Worm (Caenorhabditis elegans) whole organism, L4 larva: ENCODE measurements around the gene csn-5.
A peak's percentile ranks its signal among the peaks of the same experiment; 100 is the strongest.

Experiments
- D1046.2 ChIP-seq: fragments of 200-800 bp; sonication (Bioruptor generic); IDR thresholded peaks from 2 replicates; pipeline ENCODE4 v1.3.6; 2022; ENCODE audit warnings: missing genetic modification characterization, missing compliant biosample characterization
- F37D6.2 ChIP-seq: sonication (generic microtip); optimal IDR thresholded peaks from 2 replicates; lab custom pipeline; 2016; ENCODE audit warnings: mild to moderate bottlenecking, missing genetic modification characterization, missing compliant biosample characterization
- F44E2.7 ChIP-seq: fragments of 200-800 bp; sonication (Bioruptor generic); IDR thresholded peaks from 2 replicates; pipeline ENCODE4 v2.1.2; 2022; ENCODE audit warnings: missing genetic modification characterization, missing compliant biosample characterization
- R02D3.7 ChIP-seq: fragments of 150-350 bp; sonication (generic microtip); optimal IDR thresholded peaks from 3 replicates; lab custom pipeline; 2014; ENCODE audit warnings: missing biosample characterization, missing genetic modification characterization
- T20F7.1 ChIP-seq: fragments of 200-800 bp; sonication (Bioruptor generic); optimal IDR thresholded peaks from 2 replicates; lab custom pipeline; 2018; ENCODE audit warnings: mild to moderate bottlenecking, missing genetic modification characterization, missing compliant biosample characterization
- Y48G9A.11 ChIP-seq: fragments of 200-800 bp; sonication (Bioruptor generic); IDR thresholded peaks from 2 replicates; pipeline ENCODE4 v1.3.6; 2022; ENCODE audit warnings: missing genetic modification reagents, missing genetic modification characterization, missing compliant biosample characterization
- ceh-32 ChIP-seq: sonication (generic microtip); optimal IDR thresholded peaks from 2 replicates; lab custom pipeline; 2016; ENCODE audit warnings: mild to moderate bottlenecking, missing genetic modification characterization, missing compliant biosample characterization; ENCODE audit not compliant: poor library complexity
- ceh-44 ChIP-seq: fragments of 200-800 bp; sonication (Bioruptor generic); IDR thresholded peaks from 2 replicates; pipeline ENCODE4 v1.3.6; 2022; ENCODE audit warnings: missing genetic modification reagents, missing genetic modification characterization, missing compliant biosample characterization
- ceh-62 ChIP-seq: sonication (generic microtip); optimal IDR thresholded peaks from 2 replicates; lab custom pipeline; 2017; ENCODE audit warnings: missing biosample characterization, missing genetic modification characterization
- ceh-82 ChIP-seq: sonication (generic microtip); optimal IDR thresholded peaks from 2 replicates; lab custom pipeline; 2017; ENCODE audit warnings: missing biosample characterization, missing genetic modification characterization
- cey-2 ChIP-seq: sonication (generic microtip); optimal IDR thresholded peaks from 3 replicates; lab custom pipeline; 2017; ENCODE audit warnings: missing genetic modification characterization, mild to moderate bottlenecking, missing compliant biosample characterization, antibody characterized with exemption, borderline replicate concordance; ENCODE audit not compliant: insufficient read depth
- daf-12 ChIP-seq: fragments of 150-350 bp; optimal IDR thresholded peaks from 2 replicates; lab custom pipeline; 2014; ENCODE audit warnings: missing biosample characterization, missing genetic modification reagents, missing genetic modification characterization
- daf-16 ChIP-seq, 3 experiments: sonication (generic microtip); optimal IDR thresholded peaks; 2 replicates each; lab custom pipeline; 2016 to 2017; ENCODE audit warnings: missing genetic modification characterization in 3 of 3, missing genetic modification reagents in 3 of 3, mild to moderate bottlenecking in 2 of 3, missing compliant biosample characterization in 2 of 3, missing biosample characterization in 1 of 3, moderate library complexity in 1 of 3
- dmd-8 ChIP-seq: fragments of 200-800 bp; sonication (Bioruptor generic); IDR thresholded peaks from 2 replicates; pipeline ENCODE4 v1.3.6; 2022; ENCODE audit warnings: missing genetic modification characterization, missing compliant biosample characterization
- duxl-1 ChIP-seq: sonication (generic microtip); optimal IDR thresholded peaks from 2 replicates; lab custom pipeline; 2016; ENCODE audit warnings: mild to moderate bottlenecking, missing genetic modification characterization, moderate library complexity, missing compliant biosample characterization; ENCODE audit not compliant: poor library complexity
- dve-1 ChIP-seq: sonication (generic microtip); optimal IDR thresholded peaks from 2 replicates; lab custom pipeline; 2017; ENCODE audit warnings: antibody characterized with exemption, mild to moderate bottlenecking, missing genetic modification characterization, missing compliant biosample characterization; ENCODE audit not compliant: insufficient read depth
- egl-43 ChIP-seq: fragments of 200-800 bp; sonication (Bioruptor generic); IDR thresholded peaks from 2 replicates; pipeline ENCODE4 v1.3.6; 2022; ENCODE audit warnings: missing genetic modification reagents, missing genetic modification characterization, missing compliant biosample characterization
- fkh-10 ChIP-seq: fragments of 150-350 bp; optimal IDR thresholded peaks from 2 replicates; lab custom pipeline; 2014; ENCODE audit warnings: missing biosample characterization, missing genetic modification reagents, missing genetic modification characterization
- gei-8 ChIP-seq: fragments of 200-800 bp; sonication (Bioruptor generic); optimal IDR thresholded peaks from 2 replicates; lab custom pipeline; 2018; ENCODE audit warnings: mild to moderate bottlenecking, missing genetic modification characterization, missing compliant biosample characterization
- hif-1 ChIP-seq, 2 experiments: sonication (generic microtip); optimal IDR thresholded peaks; 2 replicates each; lab custom pipeline; 2016 to 2017; ENCODE audit warnings: missing compliant biosample characterization in 2 of 2, missing genetic modification characterization in 2 of 2, missing genetic modification reagents in 2 of 2, missing genotype in 2 of 2, mild to moderate bottlenecking in 1 of 2
- hlh-11 ChIP-seq: fragments of 200-800 bp; sonication (Bioruptor generic); optimal IDR thresholded peaks from 2 replicates; lab custom pipeline; 2018; ENCODE audit warnings: mild to moderate bottlenecking, missing genetic modification characterization, missing compliant biosample characterization
- hlh-30 ChIP-seq: sonication (generic microtip); optimal IDR thresholded peaks from 2 replicates; lab custom pipeline; 2017; ENCODE audit warnings: antibody characterized with exemption, mild to moderate bottlenecking, missing genetic modification characterization, missing compliant biosample characterization; ENCODE audit not compliant: insufficient read depth
- hmg-1.1 ChIP-seq: fragments of 200-800 bp; sonication (Bioruptor generic); IDR thresholded peaks from 2 replicates; pipeline ENCODE4 v1.3.6; 2022; ENCODE audit warnings: missing genetic modification reagents, missing genetic modification characterization, missing compliant biosample characterization
- jun-1 ChIP-seq: fragments of 150-350 bp; optimal IDR thresholded peaks from 2 replicates; lab custom pipeline; 2014; ENCODE audit warnings: missing biosample characterization, missing genetic modification reagents, missing genetic modification characterization
- lin-13 ChIP-seq: fragments of 150-350 bp; optimal IDR thresholded peaks from 2 replicates; lab custom pipeline; 2014; ENCODE audit warnings: missing biosample characterization, missing genetic modification reagents, missing genetic modification characterization
- lin-29 ChIP-seq: fragments of 200-800 bp; sonication (Bioruptor generic); IDR thresholded peaks from 2 replicates; pipeline ENCODE4 v1.3.6; 2022; ENCODE audit warnings: missing genetic modification reagents, missing genetic modification characterization, missing compliant biosample characterization
- lin-38 ChIP-seq: fragments of 200-800 bp; sonication (Bioruptor generic); IDR thresholded peaks from 2 replicates; pipeline ENCODE4 v1.3.6; 2022; ENCODE audit warnings: missing genetic modification reagents, missing genetic modification characterization, missing compliant biosample characterization
- lin-39 ChIP-seq: fragments of 150-350 bp; optimal IDR thresholded peaks from 2 replicates; lab custom pipeline; 2014; ENCODE audit warnings: missing biosample characterization, missing genetic modification reagents, missing genetic modification characterization
- madf-5 ChIP-seq, 2 experiments: fragments of 200-800 bp; sonication (Bioruptor generic); IDR thresholded peaks; 2 replicates each; pipeline ENCODE4 v1.3.6; 2022; ENCODE audit warnings: missing compliant biosample characterization in 2 of 2, missing genetic modification characterization in 2 of 2
- mdl-1 ChIP-seq, 2 experiments: fragments of 150-350 bp in 1 of 2; sonication (generic microtip) in 1 of 2; optimal IDR thresholded peaks; 2 replicates each; lab custom pipeline; 2014 to 2017; ENCODE audit warnings: missing biosample characterization in 2 of 2, missing genetic modification characterization in 2 of 2
- mdt-29 ChIP-seq: fragments of 200-800 bp; sonication (Bioruptor generic); IDR thresholded peaks from 2 replicates; pipeline ENCODE4 v1.3.6; 2022; ENCODE audit warnings: missing genetic modification reagents, missing genetic modification characterization, missing compliant biosample characterization
- mep-1 ChIP-seq: fragments of 150-350 bp; sonication (generic microtip); optimal IDR thresholded peaks from 3 replicates; lab custom pipeline; 2014; ENCODE audit warnings: missing biosample characterization, missing genetic modification characterization
- mes-2 ChIP-seq: sonication (generic microtip); optimal IDR thresholded peaks from 2 replicates; lab custom pipeline; 2016; ENCODE audit warnings: missing genotype, mild to moderate bottlenecking, missing genetic modification characterization, missing compliant biosample characterization; ENCODE audit not compliant: poor library complexity, severe bottlenecking
- mxl-3 ChIP-seq: fragments of 200-800 bp; sonication (Bioruptor generic); optimal IDR thresholded peaks from 2 replicates; lab custom pipeline; 2018; ENCODE audit warnings: mild to moderate bottlenecking, missing genetic modification characterization, missing compliant biosample characterization
- nhr-10 ChIP-seq: fragments of 150-350 bp; optimal IDR thresholded peaks from 2 replicates; lab custom pipeline; 2014; ENCODE audit warnings: missing biosample characterization, missing genetic modification characterization
- nhr-11 ChIP-seq: fragments of 150-350 bp; optimal IDR thresholded peaks from 2 replicates; lab custom pipeline; 2014; ENCODE audit warnings: missing biosample characterization, missing genetic modification characterization
- nhr-237 ChIP-seq: sonication (generic microtip); optimal IDR thresholded peaks from 2 replicates; lab custom pipeline; 2017; ENCODE audit warnings: missing biosample characterization, missing genetic modification characterization
- nhr-28 ChIP-seq: fragments of 150-350 bp; optimal IDR thresholded peaks from 2 replicates; lab custom pipeline; 2014; ENCODE audit warnings: missing biosample characterization, missing genetic modification characterization
- nhr-42 ChIP-seq: fragments of 200-800 bp; sonication (Bioruptor generic); IDR thresholded peaks from 2 replicates; pipeline ENCODE4 v1.3.6; 2022; ENCODE audit warnings: missing genetic modification characterization, missing compliant biosample characterization
- nhr-6 ChIP-seq: fragments of 150-350 bp; optimal IDR thresholded peaks from 2 replicates; lab custom pipeline; 2014; ENCODE audit warnings: missing biosample characterization, missing genetic modification characterization
- rbr-2 ChIP-seq: sonication (generic microtip); optimal IDR thresholded peaks from 2 replicates; lab custom pipeline; 2016; ENCODE audit warnings: missing genotype, missing genetic modification characterization, missing compliant biosample characterization
- set-16 ChIP-seq: fragments of 200-800 bp; sonication (Bioruptor generic); IDR thresholded peaks from 2 replicates; pipeline ENCODE4 v1.3.6; 2022; ENCODE audit warnings: missing genetic modification reagents, missing genetic modification characterization, missing compliant biosample characterization
- spr-1 ChIP-seq: sonication (generic microtip); optimal IDR thresholded peaks from 2 replicates; lab custom pipeline; 2016; ENCODE audit warnings: mild to moderate bottlenecking, missing genetic modification characterization, missing compliant biosample characterization
- spr-3 ChIP-seq: fragments of 200-800 bp; sonication (Bioruptor generic); optimal IDR thresholded peaks from 2 replicates; lab custom pipeline; 2018; ENCODE audit warnings: mild to moderate bottlenecking, missing genetic modification characterization, missing compliant biosample characterization
- tra-1 ChIP-seq: fragments of 200-800 bp; sonication (Bioruptor generic); IDR thresholded peaks from 2 replicates; pipeline ENCODE4 v1.3.6; 2022; ENCODE audit warnings: missing genetic modification reagents, missing genetic modification characterization, missing compliant biosample characterization
- vab-7 ChIP-seq: fragments of 200-800 bp; sonication (Bioruptor generic); IDR thresholded peaks from 2 replicates; pipeline ENCODE4 v1.3.6; 2022; ENCODE audit warnings: missing genetic modification reagents, missing genetic modification characterization, missing compliant biosample characterization
- zag-1 ChIP-seq: fragments of 150-350 bp; optimal IDR thresholded peaks from 2 replicates; lab custom pipeline; 2014; ENCODE audit warnings: missing biosample characterization, missing genetic modification characterization
- zfp-3 ChIP-seq: fragments of 200-800 bp; sonication (Bioruptor generic); conservative IDR thresholded peaks from 2 replicates; pipeline ENCODE4 v1.3.6; 2022; ENCODE audit warnings: missing genetic modification reagents, missing genetic modification characterization, missing compliant biosample characterization

csn-5 gene

DNA sequence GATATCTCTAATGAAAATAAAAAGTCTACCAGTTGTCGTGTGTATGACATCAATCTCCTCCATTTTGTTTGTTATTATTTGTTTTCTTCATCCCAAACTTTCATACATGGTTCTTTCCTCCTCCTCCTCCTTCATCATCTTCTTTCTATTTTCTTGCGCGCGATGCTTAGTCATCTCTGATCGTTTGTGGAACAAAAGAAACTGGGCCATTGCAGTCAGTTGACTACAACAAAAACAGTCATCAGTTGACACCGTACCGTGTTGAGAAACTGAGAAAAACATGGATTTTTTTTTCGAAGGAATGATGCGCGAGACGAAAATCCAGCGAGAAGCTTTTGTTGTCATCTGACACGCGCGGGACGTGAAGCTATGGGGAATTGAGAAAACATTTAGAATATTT, 44.1 kb upstream of the csn-5 start (continued):
- TF ChIP-seq madf-5 (GFP tag; IDR thresholded peaks at IDR 0.05; lab: Robert Waterston, UW) (no peak), hlh-30 (peak; percentile 92), hlh-11 (tag; lab: Kevin White, UChicago) (peak; percentile 71), dmd-8 (GFP tag; lab: Robert Waterston, UW) (no peak), nhr-42 (GFP tag; lab: Robert Waterston, UW) (no peak), zfp-3 (GFP tag; lab: Robert Waterston, UW) (no peak), dve-1 (tag; lab: Kevin White, UChicago) (peak; percentile 54), spr-1 (tag; lab: Kevin White, UChicago) (no peak), Y48G9A.11 (GFP tag; lab: Robert Waterston, UW) (no peak), tra-1 (GFP tag; lab: Robert Waterston, UW) (no peak), mep-1 (tag; lab: Kevin White, UChicago) (no peak), cey-2 (tag; lab: Kevin White, UChicago) (peak; percentile 22), lin-29 (GFP tag; lab: Robert Waterston, UW) (no peak)

DNA sequence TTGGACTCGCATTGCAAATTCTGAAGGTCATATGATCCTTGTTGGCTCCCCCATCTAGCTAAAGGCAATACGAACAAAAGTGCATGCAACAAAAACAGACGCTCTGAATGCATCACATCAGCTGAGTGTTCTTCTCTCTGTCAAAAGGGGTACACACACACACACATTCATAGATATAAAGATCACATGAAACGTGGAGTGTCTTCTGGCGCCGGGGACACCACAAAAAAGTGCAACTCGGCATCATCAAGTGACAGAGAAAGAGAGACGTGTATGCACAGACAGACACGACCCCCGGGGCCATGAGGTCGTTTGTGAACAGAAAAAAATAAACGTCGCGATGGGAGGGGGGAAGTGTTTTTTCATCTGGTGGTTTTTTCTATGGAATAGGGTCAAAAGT, 42.0 kb upstream of the csn-5 start:
- TF ChIP-seq ceh-62 (tag; lab: Kevin White, UChicago) (no peak), set-16 (GFP tag; lab: Robert Waterston, UW) (peak; percentile 43; the same call in 1 of the 2 replicates), fkh-10 (GFP tag; lab: Kevin White, UChicago) (peak; percentile 62), R02D3.7 (tag; lab: Kevin White, UChicago) (no peak), hif-1 (tag; optimal IDR thresholded peaks at IDR 0.05; lab: Kevin White, UChicago) (peak; percentile 39 to 88), daf-16 (GFP tag; optimal IDR thresholded peaks at IDR 0.05; lab: Kevin White, UChicago) (peak in 1 of 2 experiments; percentile 94), daf-16 (tag; optimal IDR thresholded peaks at IDR 0.05; lab: Kevin White, UChicago) (peak; percentile 66), F37D6.2 (tag; lab: Kevin White, UChicago) (peak; percentile 76), F44E2.7 (no peak), nhr-6 (tag; lab: Kevin White, UChicago) (peak; percentile 85), egl-43 (GFP tag; lab: Robert Waterston, UW) (peak; percentile 75; the same call in 1 of the 2 replicates), nhr-28 (tag; lab: Kevin White, UChicago) (peak; percentile 98), ceh-82 (tag; lab: Kevin White, UChicago) (no peak), nhr-10 (tag; lab: Kevin White, UChicago) (peak; percentile 71), lin-38 (GFP tag; lab: Robert Waterston, UW) (peak; percentile 46), lin-13 (GFP tag; lab: Kevin White, UChicago) (peak; percentile 9), mxl-3 (GFP tag; lab: Kevin White, UChicago) (peak; percentile 83), ceh-44 (GFP tag; lab: Robert Waterston, UW) (peak; percentile 44; the same call in 1 of the 2 replicates), mdt-29 (0 out of 2 replicates have a peak, but pooled peaks have one; percentile 41), spr-3 (GFP tag; lab: Kevin White, UChicago) (no peak), rbr-2 (tag; lab: Kevin White, UChicago) (peak; percentile 86), mdl-1 (tag; optimal IDR thresholded peaks at IDR 0.05; lab: Kevin White, UChicago) (peak; percentile 80 to 96), gei-8 (peak; percentile 68), mep-1 (tag; lab: Kevin White, UChicago) (peak; percentile 94), jun-1 (peak; percentile 13), nhr-11 (peak; percentile 96), lin-39 (no peak), vab-7 (GFP tag; lab: Robert Waterston, UW) (no peak), spr-1 (tag; lab: Kevin White, UChicago) (peak; percentile 56), mes-2 (tag; lab: Kevin White, UChicago) (peak; percentile 65), zag-1 (tag; lab: Kevin White, UChicago) (peak; percentile 6), duxl-1 (tag; lab: Kevin White, UChicago) (no peak), D1046.2 (no peak), ceh-32 (tag; lab: Kevin White, UChicago) (no peak), daf-12 (tag; lab: Kevin White, UChicago) (no peak), T20F7.1 (GFP tag; lab: Kevin White, UChicago) (peak; percentile 40), nhr-237 (no peak), hmg-1.1 (GFP tag; lab: Robert Waterston, UW) (peak; percentile 87)
